Fruit fly (Drosophila melanogaster) whole organism, embryonic: Measurements from ENCODE around the gene Ppm1.

Experiments
- Atf-2 ChIP-seq: fragments of 200-800 bp; sonication (Bioruptor generic); optimal IDR thresholded peaks from 2 replicates; lab custom pipeline; 2016; ENCODE audit warnings: missing biosample characterization, missing genetic modification characterization
- Atf3 ChIP-seq: fragments of 200-800 bp; sonication (Bioruptor generic); optimal IDR thresholded peaks from 3 replicates; lab custom pipeline; 2016; ENCODE audit warnings: missing biosample characterization, missing genetic modification characterization
- CG1024 ChIP-seq: fragments of 200-800 bp; sonication (Bioruptor generic); IDR thresholded peaks from 2 replicates; pipeline ENCODE4 v1.3.6; 2022; ENCODE audit warnings: missing biosample characterization, missing genetic modification characterization
- CG10959 ChIP-seq: fragments of 200-800 bp; sonication (Bioruptor generic); IDR thresholded peaks from 2 replicates; pipeline ENCODE4 v1.3.6; 2022; ENCODE audit warnings: missing biosample characterization, missing genetic modification characterization
- CG12744 ChIP-seq: fragments of 200-800 bp; sonication (Bioruptor generic); optimal IDR thresholded peaks from 2 replicates; lab custom pipeline; 2016; ENCODE audit warnings: missing biosample characterization, missing genetic modification characterization
- CG13296 ChIP-seq: fragments of 200-800 bp; sonication (Bioruptor generic); optimal IDR thresholded peaks from 3 replicates; lab custom pipeline; 2018; ENCODE audit warnings: missing biosample characterization, mild to moderate bottlenecking, missing genetic modification characterization
- CG13624 ChIP-seq: fragments of 200-800 bp; sonication (Bioruptor generic); optimal IDR thresholded peaks from 2 replicates; lab custom pipeline; 2016; ENCODE audit warnings: missing biosample characterization, missing genetic modification characterization
- CG13894 ChIP-seq: fragments of 200-800 bp; sonication (Bioruptor generic); optimal IDR thresholded peaks from 3 replicates; lab custom pipeline; 2018; ENCODE audit warnings: missing biosample characterization, mild to moderate bottlenecking, missing genetic modification characterization, moderate library complexity
- CG15073 ChIP-seq: fragments of 200-800 bp; sonication (Bioruptor generic); optimal IDR thresholded peaks from 2 replicates; lab custom pipeline; 2016; ENCODE audit warnings: missing biosample characterization, missing genetic modification characterization
- CG15479 ChIP-seq: fragments of 200-800 bp; sonication (Bioruptor generic); optimal IDR thresholded peaks from 3 replicates; lab custom pipeline; 2019; ENCODE audit warnings: missing biosample characterization, mild to moderate bottlenecking, missing genetic modification characterization, moderate library complexity
- CG17359 ChIP-seq: fragments of 200-800 bp; sonication (Bioruptor generic); optimal IDR thresholded peaks from 3 replicates; lab custom pipeline; 2018; ENCODE audit warnings: missing biosample characterization, mild to moderate bottlenecking, missing genetic modification characterization, moderate library complexity
- CG17829 ChIP-seq: fragments of 200-800 bp; optimal IDR thresholded peaks from 2 replicates; lab custom pipeline; 2019; ENCODE audit warnings: missing biosample characterization, mild to moderate bottlenecking, missing genetic modification characterization, moderate library complexity
- CG17912 ChIP-seq: fragments of 200-800 bp; sonication (Bioruptor generic); optimal IDR thresholded peaks from 2 replicates; lab custom pipeline; 2018; ENCODE audit warnings: missing biosample characterization, mild to moderate bottlenecking, missing genetic modification characterization
- CG1832 ChIP-seq: fragments of 200-800 bp; sonication (Bioruptor generic); optimal IDR thresholded peaks from 2 replicates; lab custom pipeline; 2017; ENCODE audit warnings: missing biosample characterization, mild to moderate bottlenecking, missing genetic modification characterization, inconsistent platforms
- CG18619 ChIP-seq: fragments of 200-800 bp; sonication (Bioruptor generic); optimal IDR thresholded peaks from 3 replicates; lab custom pipeline; 2017; ENCODE audit warnings: missing biosample characterization, mild to moderate bottlenecking, missing genetic modification characterization
- CG2116 ChIP-seq: fragments of 200-800 bp; sonication (Bioruptor generic); optimal IDR thresholded peaks from 3 replicates; lab custom pipeline; 2018; ENCODE audit warnings: missing biosample characterization, mild to moderate bottlenecking, missing genetic modification characterization
- CG30020 ChIP-seq: fragments of 200-800 bp; optimal IDR thresholded peaks from 2 replicates; lab custom pipeline; 2019; ENCODE audit warnings: missing biosample characterization, mild to moderate bottlenecking, missing genetic modification characterization, moderate library complexity
- CG31224 ChIP-seq: fragments of 200-800 bp; sonication (Bioruptor generic); IDR thresholded peaks from 2 replicates; pipeline ENCODE4 v1.3.6; 2022; ENCODE audit warnings: missing biosample characterization, missing genetic modification characterization
- CG3281 ChIP-seq: fragments of 200-800 bp; sonication (Bioruptor generic); optimal IDR thresholded peaks from 3 replicates; lab custom pipeline; 2017; ENCODE audit warnings: missing biosample characterization, mild to moderate bottlenecking, missing genetic modification characterization
- CG34376 ChIP-seq: fragments of 200-800 bp; sonication (Bioruptor generic); optimal IDR thresholded peaks from 2 replicates; lab custom pipeline; 2018; ENCODE audit warnings: missing biosample characterization, mild to moderate bottlenecking, missing genetic modification characterization
- CG42726 ChIP-seq: fragments of 200-800 bp; sonication (Bioruptor generic); IDR thresholded peaks from 2 replicates; pipeline ENCODE4 v1.3.6; 2022; ENCODE audit warnings: missing biosample characterization, missing genetic modification characterization; ENCODE audit not compliant: partially characterized antibody
- CG9215 ChIP-seq: fragments of 200-800 bp; sonication (Bioruptor generic); IDR thresholded peaks from 2 replicates; pipeline ENCODE4 v1.3.6; 2022; ENCODE audit warnings: missing biosample characterization, missing genetic modification characterization
- CG9437 ChIP-seq: fragments of 200-800 bp; sonication (Bioruptor generic); optimal IDR thresholded peaks from 2 replicates; lab custom pipeline; 2018; ENCODE audit warnings: missing biosample characterization, mild to moderate bottlenecking, missing genetic modification characterization
- Chrac-16 ChIP-seq: fragments of 200-800 bp; sonication (Bioruptor generic); optimal IDR thresholded peaks from 3 replicates; lab custom pipeline; 2016; ENCODE audit warnings: missing biosample characterization, missing genetic modification characterization
- Deaf1 ChIP-seq: fragments of 200-800 bp; optimal IDR thresholded peaks from 3 replicates; lab custom pipeline; 2019; ENCODE audit warnings: missing biosample characterization, mild to moderate bottlenecking, missing genetic modification characterization, moderate library complexity
- Elba2 ChIP-seq: fragments of 200-800 bp; sonication (Bioruptor generic); optimal IDR thresholded peaks from 3 replicates; lab custom pipeline; 2016; ENCODE audit warnings: missing biosample characterization, missing genetic modification characterization
- Fer1 ChIP-seq: fragments of 200-800 bp; sonication (Bioruptor generic); optimal IDR thresholded peaks from 2 replicates; lab custom pipeline; 2017; ENCODE audit warnings: missing biosample characterization, mild to moderate bottlenecking, missing genetic modification characterization
- Hey ChIP-seq: fragments of 200-800 bp; sonication (Bioruptor generic); optimal IDR thresholded peaks from 3 replicates; lab custom pipeline; 2018; ENCODE audit warnings: missing biosample characterization, mild to moderate bottlenecking, missing genetic modification characterization
- Kr ChIP-seq: fragments of 200-800 bp; sonication (Bioruptor generic); optimal IDR thresholded peaks from 2 replicates; lab custom pipeline; 2017; ENCODE audit warnings: missing biosample characterization, mild to moderate bottlenecking, missing genetic modification characterization
- Nf-YB ChIP-seq: fragments of 200-800 bp; sonication (Bioruptor generic); optimal IDR thresholded peaks from 3 replicates; lab custom pipeline; 2019; ENCODE audit warnings: missing biosample characterization, mild to moderate bottlenecking, missing genetic modification characterization, moderate library complexity
- Oli ChIP-seq: fragments of 200-800 bp; sonication (Bioruptor generic); optimal IDR thresholded peaks from 2 replicates; lab custom pipeline; 2018; ENCODE audit warnings: missing biosample characterization, mild to moderate bottlenecking, missing genetic modification characterization, moderate library complexity
- Sin3A ChIP-seq: fragments of >200 bp; optimal IDR thresholded peaks from 2 replicates; lab custom pipeline; 2018
- crp ChIP-seq, 2 experiments: fragments of 200-800 bp; sonication (Bioruptor generic); optimal IDR thresholded peaks; 2 replicates in 1 of 2; 3 replicates in 1 of 2; lab custom pipeline; 2017; ENCODE audit warnings: missing biosample characterization in 2 of 2, missing genetic modification characterization in 2 of 2, mild to moderate bottlenecking in 1 of 2, moderate library complexity in 1 of 2
- dan ChIP-seq: fragments of 200-800 bp; sonication (Bioruptor generic); IDR thresholded peaks from 2 replicates; pipeline ENCODE4 v1.3.6; 2022; ENCODE audit warnings: missing biosample characterization, missing genetic modification characterization
- gfzf ChIP-seq: fragments of 200-800 bp; sonication (Bioruptor generic); optimal IDR thresholded peaks from 2 replicates; lab custom pipeline; 2016; ENCODE audit warnings: missing biosample characterization, mild to moderate bottlenecking, missing genetic modification characterization, moderate library complexity
- ham ChIP-seq: fragments of 200-800 bp; sonication (Bioruptor generic); IDR thresholded peaks from 2 replicates; pipeline ENCODE4 v1.3.6; 2022; ENCODE audit warnings: missing biosample characterization, missing genetic modification characterization
- jigr1 ChIP-seq: fragments of 200-800 bp; sonication (Bioruptor generic); IDR thresholded peaks from 3 replicates; pipeline ENCODE4 v1.3.6; 2022; ENCODE audit warnings: missing biosample characterization, missing genetic modification characterization
- ken ChIP-seq: fragments of 200-800 bp; sonication (Bioruptor generic); IDR thresholded peaks from 3 replicates; pipeline ENCODE4 v1.3.6; 2022; ENCODE audit warnings: missing biosample characterization, missing genetic modification characterization
- knrl ChIP-seq: fragments of 200-800 bp; sonication (Bioruptor generic); IDR thresholded peaks from 3 replicates; pipeline ENCODE4 v1.3.6; 2022; ENCODE audit warnings: missing biosample characterization, missing genetic modification characterization; ENCODE audit not compliant: partially characterized antibody
- lmd ChIP-seq: fragments of 200-800 bp; sonication (Bioruptor generic); IDR thresholded peaks from 2 replicates; pipeline ENCODE4 v1.3.6; 2022; ENCODE audit warnings: missing biosample characterization, missing genetic modification characterization
- pb ChIP-seq: fragments of 200-800 bp; sonication (Bioruptor generic); optimal IDR thresholded peaks from 3 replicates; lab custom pipeline; 2016; ENCODE audit warnings: missing biosample characterization, missing genetic modification characterization
- pfk ChIP-seq: fragments of 200-800 bp; sonication (Bioruptor generic); optimal IDR thresholded peaks from 2 replicates; lab custom pipeline; 2018; ENCODE audit warnings: missing biosample characterization, mild to moderate bottlenecking, missing genetic modification characterization, moderate library complexity
- phol ChIP-seq: fragments of 200-800 bp; sonication (Bioruptor generic); optimal IDR thresholded peaks from 3 replicates; lab custom pipeline; 2018; ENCODE audit warnings: missing biosample characterization, mild to moderate bottlenecking, missing genetic modification characterization, moderate library complexity
- pros ChIP-seq: fragments of 200-800 bp; sonication (Bioruptor generic); optimal IDR thresholded peaks from 3 replicates; lab custom pipeline; 2019; ENCODE audit warnings: missing biosample characterization, mild to moderate bottlenecking, missing genetic modification characterization, moderate library complexity
- pum ChIP-seq: fragments of 200-800 bp; sonication (Bioruptor generic); optimal IDR thresholded peaks from 2 replicates; lab custom pipeline; 2016; ENCODE audit warnings: missing biosample characterization, missing genetic modification characterization
- shn ChIP-seq: fragments of 200-800 bp; sonication (Bioruptor generic); optimal IDR thresholded peaks from 3 replicates; lab custom pipeline; 2016; ENCODE audit warnings: missing biosample characterization, missing genetic modification characterization
- sob ChIP-seq: fragments of 200-800 bp; sonication (Bioruptor generic); IDR thresholded peaks from 2 replicates; pipeline ENCODE4 v1.3.6; 2022; ENCODE audit warnings: missing biosample characterization, missing genetic modification characterization
- stc ChIP-seq: fragments of 200-800 bp; sonication (Bioruptor generic); IDR thresholded peaks from 2 replicates; pipeline ENCODE4 v1.3.6; 2022; ENCODE audit warnings: missing biosample characterization, missing genetic modification characterization
- tgo ChIP-seq: fragments of 200-800 bp; sonication (Bioruptor generic); IDR thresholded peaks from 3 replicates; pipeline ENCODE4 v1.3.6; 2022; ENCODE audit warnings: missing biosample characterization, missing genetic modification characterization
- trem ChIP-seq: fragments of 200-800 bp; optimal IDR thresholded peaks from 3 replicates; lab custom pipeline; 2019; ENCODE audit warnings: missing biosample characterization, mild to moderate bottlenecking, missing genetic modification characterization, moderate library complexity
- zen2 ChIP-seq: fragments of 200-800 bp; sonication (Bioruptor generic); IDR thresholded peaks from 3 replicates; pipeline ENCODE4 v1.3.6; 2022; ENCODE audit warnings: missing biosample characterization, missing genetic modification characterization; ENCODE audit not compliant: partially characterized antibody

Gene Ppm1

DNA sequence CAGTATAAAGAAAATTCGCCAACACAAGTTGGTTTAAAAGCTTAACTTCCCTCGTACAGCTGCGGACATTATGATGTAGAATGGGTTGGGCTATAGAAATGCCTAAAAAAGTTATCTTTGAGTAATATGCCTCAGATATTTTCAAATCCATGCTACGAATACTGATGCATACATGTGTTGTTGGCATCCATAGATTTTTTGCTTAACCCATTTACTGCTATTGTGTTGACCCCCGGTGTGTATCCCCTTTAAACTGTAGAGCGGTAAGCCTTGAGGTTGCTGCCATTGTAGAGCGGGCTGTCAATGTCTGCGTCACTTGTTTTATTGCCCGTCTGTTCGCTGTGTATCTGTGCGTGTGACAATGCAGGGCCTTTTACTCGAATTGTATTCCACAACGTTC lies 28.2 kb upstream of the Ppm1 start (continued):
- TF ChIP-seq dan (GFP tag; lab: Robert Waterston, UW) = no peak
- peak; percentile 55 for TF ChIP-seq Atf-2 (GFP tag; lab: Kevin White, UChicago)
- TF ChIP-seq jigr1 = peak; percentile 60; the same call in 1 of the 3 replicates
- peak; percentile 80 for TF ChIP-seq lmd
- TF ChIP-seq Nf-YB (GFP tag; lab: Kevin White, UChicago) = peak; percentile 18
- TF ChIP-seq Sin3A (lab: Kevin White, UChicago) = no peak
- TF ChIP-seq Kr (GFP tag; lab: Kevin White, UChicago) = no peak
- no peak for TF ChIP-seq knrl (GFP tag; lab: Robert Waterston, UW)
- TF ChIP-seq pros (GFP tag; lab: Kevin White, UChicago) = no peak
- no peak for TF ChIP-seq CG1832
- TF ChIP-seq stc (GFP tag; lab: Robert Waterston, UW) = peak; percentile 76
- TF ChIP-seq Oli (tag; lab: Kevin White, UChicago) = peak; percentile 82
- 0 out of 2 replicates have a peak, but pooled peaks have one; percentile 11 for TF ChIP-seq CG1024 (GFP tag; lab: Robert Waterston, UW)
- TF ChIP-seq CG9437 (GFP tag; lab: Kevin White, UChicago) = peak; percentile 54
- no peak for TF ChIP-seq Elba2 (GFP tag; lab: Kevin White, UChicago)
- peak; percentile 60; the same call in 1 of the 3 replicates for TF ChIP-seq ken (GFP tag; lab: Robert Waterston, UW)
- no peak for TF ChIP-seq CG2116 (GFP tag; lab: Kevin White, UChicago)
- peak; percentile 57 for TF ChIP-seq phol (tag; lab: Kevin White, UChicago)
- peak; percentile 83 for TF ChIP-seq sob (GFP tag; lab: Robert Waterston, UW)
- peak in 1 of 2 experiments; percentile 7 for TF ChIP-seq crp (GFP tag; optimal IDR thresholded peaks at IDR 0.05; lab: Kevin White, UChicago)
- TF ChIP-seq CG10959 (GFP tag; lab: Robert Waterston, UW) = no peak; the same call in 1 of the 2 replicates
- peak; percentile 85 for TF ChIP-seq CG17359 (tag; lab: Kevin White, UChicago)
- TF ChIP-seq CG12744 (GFP tag; lab: Kevin White, UChicago) = no peak
- TF ChIP-seq zen2 (GFP tag; lab: Robert Waterston, UW) = no peak
- no peak for TF ChIP-seq CG42726
- TF ChIP-seq CG34376 = peak; percentile 26
- peak; percentile 55 for TF ChIP-seq pum
- TF ChIP-seq Chrac-16 = peak; percentile 65
- peak; percentile 40 for TF ChIP-seq CG17829 (tag; lab: Kevin White, UChicago)
- TF ChIP-seq CG30020 (tag; lab: Kevin White, UChicago) = no peak
- peak; percentile 15 for TF ChIP-seq Deaf1 (tag; lab: Kevin White, UChicago)
- no peak for TF ChIP-seq CG17912 (GFP tag; lab: Kevin White, UChicago)
- peak; percentile 54 for TF ChIP-seq CG13624
- peak; percentile 62 for TF ChIP-seq pb (GFP tag; lab: Kevin White, UChicago)
- TF ChIP-seq CG3281 (GFP tag; lab: Kevin White, UChicago) = peak; percentile 55
- peak; percentile 76 for TF ChIP-seq tgo (GFP tag; lab: Robert Waterston, UW)
- TF ChIP-seq CG9215 (GFP tag; lab: Robert Waterston, UW) = peak; percentile 44; the same call in 1 of the 2 replicates
- TF ChIP-seq CG13894 (tag; lab: Kevin White, UChicago) = peak; percentile 50
- TF ChIP-seq shn = no peak
- TF ChIP-seq gfzf (GFP tag; lab: Kevin White, UChicago) = no peak
- peak; percentile 61 for TF ChIP-seq CG31224 (GFP tag; lab: Robert Waterston, UW)
- no peak for TF ChIP-seq CG15073 (GFP tag; lab: Kevin White, UChicago)
- TF ChIP-seq trem = peak; percentile 29
- peak; percentile 56 for TF ChIP-seq Atf3 (GFP tag; lab: Kevin White, UChicago)
- TF ChIP-seq CG13296 (GFP tag; lab: Kevin White, UChicago) = peak; percentile 69
- TF ChIP-seq Hey (tag; lab: Kevin White, UChicago) = peak; percentile 1
- TF ChIP-seq pfk = no peak
- no peak for TF ChIP-seq CG15479
- TF ChIP-seq Fer1 (GFP tag; lab: Kevin White, UChicago) = peak; percentile 81
- TF ChIP-seq CG18619 (GFP tag; lab: Kevin White, UChicago) = peak; percentile 53
- no peak for TF ChIP-seq ham (GFP tag; lab: Robert Waterston, UW)
